Fruit fly (Drosophila melanogaster): Measurements from ENCODE around the gene ZAP3.

dm6 chrX:10053547-10053946 is 28.7 kb downstream of the ZAP3 start, which contains the start of gene Yp1:
- TF ChIP-seq dsf (GFP tag; optimal IDR thresholded peaks at IDR 0.05; ENCODE audit: borderline replicate concordance): no peak
- TF ChIP-seq OdsH (GFP tag; optimal IDR thresholded peaks at IDR 0.05): no peak
- TF ChIP-seq dmrt93B (GFP tag; optimal IDR thresholded peaks at IDR 0.05): no peak
- TF ChIP-seq Myc (optimal IDR thresholded peaks at IDR 0.05): no peak
- TF ChIP-seq usp (GFP tag; optimal IDR thresholded peaks at IDR 0.05): no peak
- no peak for TF ChIP-seq CrebA (GFP tag; optimal IDR thresholded peaks at IDR 0.05; ENCODE audit: borderline replicate concordance)
- TF ChIP-seq Rel (GFP tag; optimal IDR thresholded peaks at IDR 0.05): no peak
- no peak for TF ChIP-seq Rel (tag; optimal IDR thresholded peaks at IDR 0.05)
- TF ChIP-seq pan (optimal IDR thresholded peaks at IDR 0.05): no peak
- TF ChIP-seq Hnf4 (GFP tag; optimal IDR thresholded peaks at IDR 0.05): no peak
- TF ChIP-seq Hr78 (GFP tag; optimal IDR thresholded peaks at IDR 0.05): no peak
- no peak for TF ChIP-seq HLH106 (tag; optimal IDR thresholded peaks at IDR 0.05)
